Worm (Caenorhabditis elegans) whole organism, L1 larva: ENCODE measurements around the gene F28H7.3.

Source experiments
- C04F5.9 ChIP-seq: sonication (generic microtip); optimal IDR thresholded peaks from 2 replicates; lab custom pipeline; 2016; ENCODE audit warnings: missing genetic modification characterization, missing compliant biosample characterization
- alr-1 ChIP-seq: fragments of 200-800 bp; sonication (Bioruptor generic); optimal IDR thresholded peaks from 2 replicates; lab custom pipeline; 2018; ENCODE audit warnings: borderline replicate concordance, mild to moderate bottlenecking, missing genetic modification characterization, missing compliant biosample characterization
- aly-2 ChIP-seq: fragments of 150-350 bp; optimal IDR thresholded peaks from 2 replicates; lab custom pipeline; 2014; ENCODE audit warnings: missing biosample characterization, missing genetic modification characterization
- ama-1 ChIP-seq: fragments of 150-350 bp; optimal IDR thresholded peaks from 2 replicates; lab custom pipeline; 2014
- blmp-1 ChIP-seq: fragments of 150-350 bp; optimal IDR thresholded peaks from 2 replicates; lab custom pipeline; 2014; ENCODE audit warnings: missing biosample characterization, missing genetic modification characterization
- efl-1 ChIP-seq, 4 experiments: fragments of 150-350 bp; optimal IDR thresholded peaks in 3 of 4; peaks in 1 of 4; 1 replicate in 1 of 4; 2 replicates in 3 of 4; lab custom pipeline; 2014; ENCODE audit warnings: missing biosample characterization in 2 of 4, missing genetic modification characterization in 2 of 4, missing genetic modification reagents in 2 of 4
- elt-3 ChIP-seq, 6 experiments: fragments of 150-350 bp in 1 of 6; sonication (generic microtip); optimal IDR thresholded peaks; 2 replicates each; lab custom pipeline; 2017 to 2018; ENCODE audit warnings: missing biosample characterization in 6 of 6, missing genetic modification characterization in 6 of 6, inconsistent platforms in 1 of 6
- fkh-10 ChIP-seq: sonication (generic microtip); optimal IDR thresholded peaks from 2 replicates; lab custom pipeline; 2017; ENCODE audit warnings: missing biosample characterization, missing genetic modification reagents, missing genetic modification characterization
- fkh-4 ChIP-seq: sonication (generic microtip); optimal IDR thresholded peaks from 2 replicates; lab custom pipeline; 2016; ENCODE audit warnings: missing compliant biosample characterization, missing genetic modification characterization, borderline replicate concordance
- grh-1 ChIP-seq: fragments of 200-800 bp; sonication (Bioruptor generic); IDR thresholded peaks from 2 replicates; pipeline ENCODE4 v1.3.6; 2022; ENCODE audit warnings: missing genetic modification reagents, missing genetic modification characterization, missing compliant biosample characterization
- hlh-17 ChIP-seq: fragments of 200-800 bp; sonication (Bioruptor generic); optimal IDR thresholded peaks from 2 replicates; lab custom pipeline; 2018; ENCODE audit warnings: missing genetic modification characterization, mild to moderate bottlenecking, missing compliant biosample characterization, moderate library complexity, borderline replicate concordance
- irx-1 ChIP-seq: sonication (generic microtip); optimal IDR thresholded peaks from 2 replicates; lab custom pipeline; 2016; ENCODE audit warnings: missing genetic modification characterization, missing compliant biosample characterization
- jun-1 ChIP-seq: fragments of 150-350 bp; optimal IDR thresholded peaks from 2 replicates; lab custom pipeline; 2014; ENCODE audit warnings: missing biosample characterization, missing genetic modification reagents, missing genetic modification characterization
- lin-14 ChIP-seq: fragments of 200-800 bp; sonication (Bioruptor generic); optimal IDR thresholded peaks from 2 replicates; lab custom pipeline; 2018; ENCODE audit warnings: mild to moderate bottlenecking, missing genetic modification characterization, moderate library complexity, missing compliant biosample characterization
- lin-15B ChIP-seq: fragments of 150-350 bp; sonication (generic microtip); optimal IDR thresholded peaks from 3 replicates; lab custom pipeline; 2014; ENCODE audit warnings: missing biosample characterization, missing genetic modification characterization
- lin-35 ChIP-seq, 2 experiments: fragments of 150-350 bp; optimal IDR thresholded peaks; 2 replicates each; lab custom pipeline; 2014; ENCODE audit warnings: missing biosample characterization in 2 of 2, missing genetic modification characterization in 2 of 2, missing genetic modification reagents in 2 of 2
- lsy-2 ChIP-seq, 2 experiments: fragments of 150-350 bp; optimal IDR thresholded peaks; 2 replicates each; lab custom pipeline; 2014; ENCODE audit warnings: missing biosample characterization in 2 of 2, missing genetic modification characterization in 2 of 2
- mdl-1 ChIP-seq, 2 experiments: fragments of 150-350 bp; optimal IDR thresholded peaks; 2 replicates each; lab custom pipeline; 2014 to 2017; ENCODE audit warnings: missing biosample characterization in 2 of 2, missing genetic modification characterization in 2 of 2, inconsistent platforms in 1 of 2
- mep-1 ChIP-seq: fragments of 150-350 bp; optimal IDR thresholded peaks from 2 replicates; lab custom pipeline; 2014; ENCODE audit warnings: missing biosample characterization, missing genetic modification characterization
- nhr-19 ChIP-seq: fragments of 200-800 bp; sonication (Bioruptor generic); conservative IDR thresholded peaks from 2 replicates; pipeline ENCODE4 v1.3.6; 2022; ENCODE audit warnings: missing genetic modification characterization, missing compliant biosample characterization
- nhr-20 ChIP-seq: sonication (generic microtip); optimal IDR thresholded peaks from 2 replicates; lab custom pipeline; 2016; ENCODE audit warnings: mild to moderate bottlenecking, missing genetic modification characterization, missing compliant biosample characterization
- nhr-71 ChIP-seq: sonication (generic microtip); optimal IDR thresholded peaks from 2 replicates; lab custom pipeline; 2016; ENCODE audit warnings: mild to moderate bottlenecking, missing genetic modification characterization, moderate library complexity, missing compliant biosample characterization
- nhr-77 ChIP-seq: fragments of 150-350 bp; optimal IDR thresholded peaks from 2 replicates; lab custom pipeline; 2014; ENCODE audit warnings: missing biosample characterization, missing genetic modification characterization
- nhr-84 ChIP-seq: sonication (generic microtip); optimal IDR thresholded peaks from 2 replicates; lab custom pipeline; 2017; ENCODE audit warnings: missing biosample characterization, missing genetic modification characterization
- nhr-85 ChIP-seq: sonication (generic microtip); peaks from one replicate; lab custom pipeline; 2016; ENCODE audit warnings: missing genetic modification characterization, inconsistent platforms, missing compliant biosample characterization
- pax-3 ChIP-seq: fragments of 200-800 bp; sonication (Bioruptor generic); optimal IDR thresholded peaks from 2 replicates; lab custom pipeline; 2018; ENCODE audit warnings: mild to moderate bottlenecking, missing genetic modification characterization, moderate library complexity, missing compliant biosample characterization
- snu-23 ChIP-seq: sonication (generic microtip); optimal IDR thresholded peaks from 2 replicates; lab custom pipeline; 2016; ENCODE audit warnings: missing genetic modification characterization, missing compliant biosample characterization
- sox-4 ChIP-seq: sonication (generic microtip); optimal IDR thresholded peaks from 2 replicates; lab custom pipeline; 2016; ENCODE audit warnings: missing genetic modification characterization, missing compliant biosample characterization
- tbx-2 ChIP-seq: sonication (generic microtip); optimal IDR thresholded peaks from 2 replicates; lab custom pipeline; 2016; ENCODE audit warnings: missing genetic modification characterization, missing compliant biosample characterization
- unc-130 ChIP-seq: fragments of 150-350 bp; optimal IDR thresholded peaks from 2 replicates; lab custom pipeline; 2017; ENCODE audit warnings: missing biosample characterization, missing genetic modification characterization, inconsistent platforms
- vab-15 ChIP-seq: sonication (generic microtip); optimal IDR thresholded peaks from 2 replicates; lab custom pipeline; 2017; ENCODE audit warnings: missing genotype, mild to moderate bottlenecking, missing genetic modification characterization, missing compliant biosample characterization
- xbp-1 ChIP-seq: sonication (generic microtip); optimal IDR thresholded peaks from 2 replicates; lab custom pipeline; 2016; ENCODE audit warnings: missing genetic modification characterization, missing compliant biosample characterization
- ztf-4 ChIP-seq: fragments of 150-350 bp; optimal IDR thresholded peaks from 2 replicates; lab custom pipeline; 2014; ENCODE audit warnings: missing biosample characterization, missing genetic modification characterization

F28H7.3 gene

ce11 chrV:10715158-10716152 is 35.1 kb downstream of the F28H7.3 start (continued):
- TF ChIP-seq hlh-17 (GFP tag; lab: Kevin White, UChicago): no peak
- TF ChIP-seq vab-15 (tag; lab: Kevin White, UChicago): peak; percentile 97
- TF ChIP-seq pax-3 (tag; lab: Kevin White, UChicago): peak; percentile 95
- peak; percentile 2 for TF ChIP-seq lin-15B (tag; lab: Kevin White, UChicago)

- TF ChIP-seq nhr-19 (GFP tag; lab: Robert Waterston, UW) (no peak), lin-35 (GFP tag; optimal IDR thresholded peaks at IDR 0.05; lab: Kevin White, UChicago) (peak in 1 of 2 experiments; percentile 2), efl-1 (optimal IDR thresholded peaks at IDR 0.05; lab: Kevin White, UChicago) (no peak), efl-1 (GFP tag; optimal IDR thresholded peaks at IDR 0.05 in 1 of 2; lab: Kevin White, UChicago) (peak in 1 of 2 experiments; percentile 87)
- TF ChIP-seq, all 84 proteins: peak for 2
Measured at ce11 chrV:10714630-10715029, 36.0 kb downstream of the F28H7.3 start.

ce11 chrV:10713704-10714239 is 36.8 kb downstream of the F28H7.3 start:
- TF ChIP-seq tbx-2 (tag; lab: Kevin White, UChicago) (no peak), aly-2 (tag; lab: Kevin White, UChicago) (peak; percentile 80), vab-15 (tag; lab: Kevin White, UChicago) (no peak), efl-1 (optimal IDR thresholded peaks at IDR 0.05; lab: Kevin White, UChicago) (no peak), efl-1 (GFP tag; optimal IDR thresholded peaks at IDR 0.05 in 1 of 2; lab: Kevin White, UChicago) (peak in 1 of 2 experiments; percentile 90)

ce11 chrV:10712608-10712900 is 38.0 kb downstream of the F28H7.3 start:
- TF ChIP-seq nhr-20 (tag; lab: Kevin White, UChicago): no peak
- no peak for TF ChIP-seq efl-1 (optimal IDR thresholded peaks at IDR 0.05; lab: Kevin White, UChicago)
- TF ChIP-seq efl-1 (GFP tag; optimal IDR thresholded peaks at IDR 0.05 in 1 of 2; lab: Kevin White, UChicago): peak in 1 of 2 experiments; percentile 84

- TF ChIP-seq jun-1 (peak; percentile 4), lsy-2 (tag; optimal IDR thresholded peaks at IDR 0.05; lab: Kevin White, UChicago) (peak in 1 of 2 experiments; percentile 40), tbx-2 (tag; lab: Kevin White, UChicago) (peak; percentile 39), alr-1 (tag; lab: Kevin White, UChicago) (no peak), fkh-4 (tag; lab: Kevin White, UChicago) (no peak), lin-14 (peak; percentile 39), nhr-71 (tag; lab: Kevin White, UChicago) (peak; percentile 4), nhr-20 (tag; lab: Kevin White, UChicago) (no peak), mdl-1 (tag; optimal IDR thresholded peaks at IDR 0.05; lab: Kevin White, UChicago) (peak in 1 of 2 experiments; percentile 28), grh-1 (GFP tag; lab: Robert Waterston, UW) (no peak), lin-35 (GFP tag; optimal IDR thresholded peaks at IDR 0.05; lab: Kevin White, UChicago) (peak in 1 of 2 experiments; percentile 39), blmp-1 (tag; lab: Kevin White, UChicago) (peak; percentile 56), snu-23 (peak; percentile 5), fkh-10 (GFP tag; lab: Kevin White, UChicago) (no peak), elt-3 (tag; optimal IDR thresholded peaks at IDR 0.05; lab: Kevin White, UChicago) (peak in 1 of 6 experiments; percentile 10), nhr-77 (tag; lab: Kevin White, UChicago) (no peak), ztf-4 (tag; lab: Kevin White, UChicago) (no peak), sox-4 (peak; percentile 40), aly-2 (tag; lab: Kevin White, UChicago) (peak; percentile 74), C04F5.9 (tag; lab: Kevin White, UChicago) (no peak), xbp-1 (tag; lab: Kevin White, UChicago) (no peak), nhr-84 (tag; lab: Kevin White, UChicago) (no peak), mep-1 (tag; lab: Kevin White, UChicago) (peak; percentile 0), efl-1 (optimal IDR thresholded peaks at IDR 0.05; lab: Kevin White, UChicago) (peak; percentile 3 to 6), efl-1 (GFP tag; optimal IDR thresholded peaks at IDR 0.05 in 1 of 2; lab: Kevin White, UChicago) (peak in 1 of 2 experiments; percentile 73), irx-1 (no peak), nhr-85 (tag; lab: Kevin White, UChicago) (peak; percentile 64), unc-130 (tag; lab: Kevin White, UChicago) (peak; percentile 7), ama-1 (lab: Kevin White, UChicago) (peak; percentile 52)
Measured at ce11 chrV:10711829-10712607, 38.6 kb downstream of the F28H7.3 start.
